Worm (Caenorhabditis elegans) whole organism, young adult: ENCODE measurements around the gene srh-145.

Experiments used
- C17E4.6 ChIP-seq: fragments of 200-800 bp; sonication (Bioruptor generic); IDR thresholded peaks from 2 replicates; pipeline ENCODE4 v1.3.6; 2022; ENCODE audit warnings: missing genetic modification reagents, missing genetic modification characterization, missing compliant biosample characterization
- D2030.7 ChIP-seq: fragments of 200-800 bp; sonication (Bioruptor generic); IDR thresholded peaks from 2 replicates; pipeline ENCODE4 v1.3.6; 2022; ENCODE audit warnings: missing genetic modification reagents, missing genetic modification characterization, missing compliant biosample characterization
- F37B4.10 ChIP-seq: fragments of 200-800 bp; sonication (Bioruptor generic); IDR thresholded peaks from 2 replicates; pipeline ENCODE4 v1.3.6; 2022; ENCODE audit warnings: missing genetic modification characterization, missing compliant biosample characterization
- F57C9.4 ChIP-seq: sonication (generic microtip); optimal IDR thresholded peaks from 2 replicates; lab custom pipeline; 2017; ENCODE audit warnings: mild to moderate bottlenecking, missing genetic modification characterization, missing compliant biosample characterization
- T07F8.4 ChIP-seq: sonication (generic microtip); optimal IDR thresholded peaks from 2 replicates; lab custom pipeline; 2016; ENCODE audit warnings: mild to moderate bottlenecking, missing genetic modification characterization, moderate library complexity, missing compliant biosample characterization
- akir-1 ChIP-seq: fragments of 200-800 bp; sonication (Bioruptor generic); optimal IDR thresholded peaks from 2 replicates; lab custom pipeline; 2018; ENCODE audit warnings: mild to moderate bottlenecking, missing genetic modification characterization, moderate library complexity, missing compliant biosample characterization
- aptf-3 ChIP-seq: fragments of 200-800 bp; sonication (Bioruptor generic); IDR thresholded peaks from 2 replicates; pipeline ENCODE4 v1.3.6; 2022; ENCODE audit warnings: missing genetic modification characterization, missing compliant biosample characterization
- ceh-79 ChIP-seq: sonication (generic microtip); optimal IDR thresholded peaks from 2 replicates; lab custom pipeline; 2017; ENCODE audit warnings: mild to moderate bottlenecking, missing genetic modification characterization, missing compliant biosample characterization
- egl-18 ChIP-seq: fragments of 200-800 bp; sonication (Bioruptor generic); IDR thresholded peaks from 2 replicates; pipeline ENCODE4 v1.3.6; 2022; ENCODE audit warnings: missing genetic modification reagents, missing genetic modification characterization, missing compliant biosample characterization
- egrh-3 ChIP-seq: fragments of 200-800 bp; sonication (Bioruptor generic); IDR thresholded peaks from 2 replicates; pipeline ENCODE4 v1.3.6; 2022; ENCODE audit warnings: missing genetic modification reagents, missing genetic modification characterization, missing compliant biosample characterization
- fkh-3 ChIP-seq: sonication (generic microtip); optimal IDR thresholded peaks from 2 replicates; lab custom pipeline; 2016; ENCODE audit warnings: mild to moderate bottlenecking, missing genetic modification characterization, missing compliant biosample characterization
- gei-17 ChIP-seq: fragments of 200-800 bp; sonication (Bioruptor generic); optimal IDR thresholded peaks from 2 replicates; lab custom pipeline; 2018; ENCODE audit warnings: mild to moderate bottlenecking, missing genetic modification characterization, missing compliant biosample characterization
- hlh-12 ChIP-seq: sonication (generic microtip); optimal IDR thresholded peaks from 2 replicates; lab custom pipeline; 2016; ENCODE audit warnings: missing genetic modification characterization, missing compliant biosample characterization
- hmg-20 ChIP-seq: fragments of 200-800 bp; sonication (Bioruptor generic); IDR thresholded peaks from 2 replicates; pipeline ENCODE4 v1.3.6; 2022; ENCODE audit warnings: missing genetic modification reagents, missing genetic modification characterization, missing compliant biosample characterization
- hrde-1 ChIP-seq: sonication (generic microtip); optimal IDR thresholded peaks from 2 replicates; lab custom pipeline; 2016; ENCODE audit warnings: missing genetic modification characterization, mild to moderate bottlenecking, missing compliant biosample characterization, moderate library complexity, missing genotype, missing genetic modification reagents, borderline replicate concordance
- let-607 ChIP-seq, 2 experiments: fragments of 200-800 bp in 1 of 2; sonication (Bioruptor generic) in 1 of 2; sonication (generic microtip) in 1 of 2; optimal IDR thresholded peaks; 2 replicates each; lab custom pipeline; 2016 to 2018; ENCODE audit warnings: mild to moderate bottlenecking in 2 of 2, missing compliant biosample characterization in 2 of 2, missing genetic modification characterization in 2 of 2, moderate library complexity in 2 of 2, missing genotype in 1 of 2
- lsl-1 ChIP-seq: fragments of 200-800 bp; sonication (Bioruptor generic); optimal IDR thresholded peaks from 2 replicates; lab custom pipeline; 2018; ENCODE audit warnings: mild to moderate bottlenecking, missing genetic modification characterization, moderate library complexity, missing compliant biosample characterization
- madf-10 ChIP-seq: sonication (generic microtip); optimal IDR thresholded peaks from 2 replicates; lab custom pipeline; 2016; ENCODE audit warnings: mild to moderate bottlenecking, missing genetic modification characterization, missing compliant biosample characterization
- madf-6 ChIP-seq: fragments of 200-800 bp; sonication (Bioruptor generic); IDR thresholded peaks from 2 replicates; pipeline ENCODE4 v1.3.6; 2022; ENCODE audit warnings: missing genetic modification reagents, missing genetic modification characterization, missing compliant biosample characterization
- mcd-1 ChIP-seq: fragments of 200-800 bp; sonication (Bioruptor generic); IDR thresholded peaks from 2 replicates; pipeline ENCODE4 v1.3.6; 2022; ENCODE audit warnings: missing genetic modification reagents, missing genetic modification characterization, missing compliant biosample characterization
- mes-4 ChIP-seq: sonication (generic microtip); optimal IDR thresholded peaks from 2 replicates; lab custom pipeline; 2016; ENCODE audit warnings: missing genotype, missing genetic modification characterization, missing compliant biosample characterization
- nfya-1 ChIP-seq: sonication (generic microtip); optimal IDR thresholded peaks from 2 replicates; lab custom pipeline; 2017; ENCODE audit warnings: antibody characterized with exemption, missing compliant biosample characterization, missing genetic modification characterization, borderline replicate concordance; ENCODE audit not compliant: insufficient read depth
- nfyb-1 ChIP-seq: fragments of 200-800 bp; sonication (Bioruptor generic); IDR thresholded peaks from 2 replicates; pipeline ENCODE4 v1.3.6; 2022; ENCODE audit warnings: missing genetic modification reagents, missing genetic modification characterization, missing compliant biosample characterization
- pbrm-1 ChIP-seq: fragments of 200-800 bp; sonication (Bioruptor generic); IDR thresholded peaks from 2 replicates; pipeline ENCODE4 v1.3.6; 2022; ENCODE audit warnings: missing genetic modification reagents, missing genetic modification characterization, missing compliant biosample characterization
- rec-8 ChIP-seq, 2 experiments: sonication (generic microtip); optimal IDR thresholded peaks; 2 replicates each; lab custom pipeline; 2016; ENCODE audit warnings: mild to moderate bottlenecking in 2 of 2, missing genetic modification characterization in 2 of 2, missing genetic modification reagents in 2 of 2, missing genotype in 2 of 2, missing biosample characterization in 1 of 2, missing compliant biosample characterization in 1 of 2, moderate library complexity in 1 of 2
- rpc-1 ChIP-seq, 2 experiments: fragments of 150-350 bp in 1 of 2; sonication (generic microtip) in 1 of 2; optimal IDR thresholded peaks; 2 replicates each; lab custom pipeline; 2014 to 2018; ENCODE audit warnings: missing biosample characterization in 1 of 2, missing genetic modification characterization in 1 of 2, missing genetic modification reagents in 1 of 2, missing genotype in 1 of 2
- sptf-2 ChIP-seq: fragments of 200-800 bp; sonication (Bioruptor generic); optimal IDR thresholded peaks from 2 replicates; lab custom pipeline; 2018; ENCODE audit warnings: mild to moderate bottlenecking, missing genetic modification characterization, missing compliant biosample characterization
- tbp1 ChIP-seq: fragments of 200-800 bp; sonication (Bioruptor generic); optimal IDR thresholded peaks from 2 replicates; lab custom pipeline; 2018; ENCODE audit warnings: mild to moderate bottlenecking, missing genetic modification characterization, missing compliant biosample characterization
- tbx-9 ChIP-seq: sonication (generic microtip); optimal IDR thresholded peaks from 2 replicates; lab custom pipeline; 2016; ENCODE audit warnings: borderline replicate concordance, missing genetic modification characterization, inconsistent platforms, missing compliant biosample characterization
- unc-62 ChIP-seq: fragments of 150-350 bp; optimal IDR thresholded peaks from 2 replicates; lab custom pipeline; 2014; ENCODE audit warnings: missing biosample characterization, missing genetic modification reagents, missing genetic modification characterization
- xnd-1 ChIP-seq: sonication (generic microtip); optimal IDR thresholded peaks from 2 replicates; lab custom pipeline; 2016; ENCODE audit warnings: missing genotype, missing genetic modification reagents, missing genetic modification characterization, missing compliant biosample characterization
- zfh-2 ChIP-seq: fragments of 200-800 bp; sonication (Bioruptor generic); conservative IDR thresholded peaks from 2 replicates; pipeline ENCODE4 v1.3.6; 2022; ENCODE audit warnings: missing genetic modification reagents, missing genetic modification characterization, missing compliant biosample characterization
- zim-3 ChIP-seq: sonication (generic microtip); optimal IDR thresholded peaks from 2 replicates; lab custom pipeline; 2017; ENCODE audit warnings: mild to moderate bottlenecking, missing genetic modification characterization, moderate library complexity, missing compliant biosample characterization
- ztf-26 ChIP-seq: sonication (generic microtip); optimal IDR thresholded peaks from 2 replicates; lab custom pipeline; 2017; ENCODE audit warnings: missing genetic modification characterization, missing compliant biosample characterization
- ztf-6 ChIP-seq: fragments of 200-800 bp; sonication (Bioruptor generic); IDR thresholded peaks from 2 replicates; pipeline ENCODE4 v1.3.6; 2022; ENCODE audit warnings: missing genetic modification reagents, missing genetic modification characterization, missing compliant biosample characterization

srh-145 gene

ce11 chrV:16370039-16370438 lies 40.5 kb upstream of the srh-145 start (continued):
- TF ChIP-seq T07F8.4 (tag; lab: Kevin White, UChicago), result peak; percentile 82
- no peak for TF ChIP-seq unc-62 (GFP tag; lab: Kevin White, UChicago)
- TF ChIP-seq sptf-2 (GFP tag; lab: Kevin White, UChicago), result peak; percentile 70
- TF ChIP-seq zfh-2 (GFP tag; lab: Robert Waterston, UW), result peak; percentile 96
- TF ChIP-seq rec-8 (tag; optimal IDR thresholded peaks at IDR 0.05; lab: Kevin White, UChicago), result peak; percentile 81 to 89
- TF ChIP-seq lsl-1, result peak; percentile 54
- TF ChIP-seq F37B4.10, result 0 out of 2 replicates have a peak, but pooled peaks have one; percentile 92
- TF ChIP-seq ceh-79 (tag; lab: Kevin White, UChicago), result peak; percentile 90
- peak; percentile 83 for TF ChIP-seq zim-3
- TF ChIP-seq nfyb-1 (GFP tag; lab: Robert Waterston, UW), result peak; percentile 88
- peak; percentile 89 for TF ChIP-seq D2030.7 (GFP tag; lab: Robert Waterston, UW)
- peak; percentile 45 for TF ChIP-seq gei-17

ce11 chrV:16374676-16375075 lies 35.8 kb upstream of the srh-145 start, which contains the start of gene srv-34:
Gene srv-34 (minus strand): TSS chrV:16374776.
- no peak for TF ChIP-seq ztf-26 (tag; lab: Kevin White, UChicago)
- no peak for TF ChIP-seq F57C9.4
- no peak for TF ChIP-seq hmg-20 (GFP tag; lab: Robert Waterston, UW)
- TF ChIP-seq tbx-9 (tag; lab: Kevin White, UChicago), result no peak
- TF ChIP-seq madf-6 (GFP tag; lab: Robert Waterston, UW), result no peak
- TF ChIP-seq hlh-12 (tag; lab: Kevin White, UChicago), result no peak
- no peak for TF ChIP-seq mes-4 (tag; lab: Kevin White, UChicago)
- no peak for TF ChIP-seq rpc-1 (optimal IDR thresholded peaks at IDR 0.05; lab: Kevin White, UChicago)
- no peak for TF ChIP-seq rpc-1 (tag; optimal IDR thresholded peaks at IDR 0.05; lab: Kevin White, UChicago)
- TF ChIP-seq pbrm-1, result no peak
- TF ChIP-seq let-607 (tag; optimal IDR thresholded peaks at IDR 0.05; lab: Kevin White, UChicago), result no peak
- TF ChIP-seq mcd-1 (GFP tag; lab: Robert Waterston, UW), result no peak
- no peak for TF ChIP-seq hrde-1 (tag; lab: Kevin White, UChicago)
- no peak for TF ChIP-seq egl-18 (GFP tag; lab: Robert Waterston, UW)
- no peak for TF ChIP-seq aptf-3 (GFP tag; lab: Robert Waterston, UW)
- no peak for TF ChIP-seq tbp1 (GFP tag; lab: Kevin White, UChicago)
- TF ChIP-seq, all 124 proteins: peak for 0

- TF ChIP-seq egrh-3 (peak; percentile 93), madf-10 (tag; lab: Kevin White, UChicago) (no peak), zfh-2 (GFP tag; lab: Robert Waterston, UW) (peak; percentile 86)
Observed at ce11 chrV:16376430-16376948, 34.0 kb upstream of the srh-145 start.

- TF ChIP-seq ztf-6 (GFP tag; lab: Robert Waterston, UW) (no peak), akir-1 (no peak), hrde-1 (tag; lab: Kevin White, UChicago) (no peak), rec-8 (tag; optimal IDR thresholded peaks at IDR 0.05; lab: Kevin White, UChicago) (no peak), xnd-1 (tag; lab: Kevin White, UChicago) (no peak), zfh-2 (GFP tag; lab: Robert Waterston, UW) (peak; percentile 68), nfya-1 (tag; lab: Kevin White, UChicago) (no peak), egrh-3 (peak; percentile 64; the same call in 1 of the 2 replicates), fkh-3 (peak; percentile 5), C17E4.6 (GFP tag; lab: Robert Waterston, UW) (0 out of 2 replicates have a peak, but pooled peaks have one; percentile 46)
Observed at ce11 chrV:16377188-16377587, 33.3 kb upstream of the srh-145 start.
